Worm (Caenorhabditis elegans): ENCODE measurements around the gene srx-66.

The srx-66 gene

DNA sequence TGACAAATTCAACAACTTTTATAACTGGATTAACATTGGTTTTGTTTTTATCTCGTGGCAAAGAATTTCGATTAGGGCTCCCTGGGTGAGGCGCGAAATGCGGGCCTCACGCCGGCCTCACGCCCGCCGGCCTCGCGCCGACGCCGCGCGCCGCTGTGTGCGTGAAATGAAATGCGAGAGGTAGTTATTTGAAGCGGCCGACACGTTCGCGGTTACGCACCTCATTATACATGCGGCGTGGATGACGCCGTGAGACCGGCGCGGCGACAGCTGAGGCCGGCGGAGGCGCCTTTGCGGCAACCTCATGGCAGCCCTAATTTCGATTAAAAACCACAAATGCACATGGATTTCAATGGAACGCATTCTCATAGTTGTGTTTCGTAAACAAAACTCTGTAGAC is 8.1 kb downstream of the srx-66 start:
- no peak for TF ChIP-seq aly-1 (tag; optimal IDR thresholded peaks at IDR 0.05)
- TF ChIP-seq hmg-4 (GFP tag; optimal IDR thresholded peaks at IDR 0.05): no peak
- TF ChIP-seq hnd-1 (tag; optimal IDR thresholded peaks at IDR 0.05): no peak
- TF ChIP-seq ceh-13 (GFP tag; optimal IDR thresholded peaks at IDR 0.05): no peak
- no peak for TF ChIP-seq sea-1 (GFP tag; conservative IDR thresholded peaks at IDR 0.05)
- no peak for TF ChIP-seq tbx-37 (GFP tag; conservative IDR thresholded peaks at IDR 0.05)
- TF ChIP-seq scrt-1 (GFP tag; IDR thresholded peaks at IDR 0.05): no peak
- TF ChIP-seq pes-1 (GFP tag; IDR thresholded peaks at IDR 0.05): no peak
- no peak for TF ChIP-seq ceh-36 (tag; optimal IDR thresholded peaks at IDR 0.05)
- TF ChIP-seq ets-7 (tag; optimal IDR thresholded peaks at IDR 0.05): no peak
- TF ChIP-seq B0310.2 (tag; optimal IDR thresholded peaks at IDR 0.05): no peak
- no peak for TF ChIP-seq tbx-11 (GFP tag; IDR thresholded peaks at IDR 0.05)
- no peak for TF ChIP-seq F13C5.2 (tag; optimal IDR thresholded peaks at IDR 0.05)
- no peak for TF ChIP-seq tra-4 (tag; optimal IDR thresholded peaks at IDR 0.05)
- no peak for TF ChIP-seq flt-1 (GFP tag; IDR thresholded peaks at IDR 0.05)
- no peak for TF ChIP-seq ama-1 (optimal IDR thresholded peaks at IDR 0.05)

DNA sequence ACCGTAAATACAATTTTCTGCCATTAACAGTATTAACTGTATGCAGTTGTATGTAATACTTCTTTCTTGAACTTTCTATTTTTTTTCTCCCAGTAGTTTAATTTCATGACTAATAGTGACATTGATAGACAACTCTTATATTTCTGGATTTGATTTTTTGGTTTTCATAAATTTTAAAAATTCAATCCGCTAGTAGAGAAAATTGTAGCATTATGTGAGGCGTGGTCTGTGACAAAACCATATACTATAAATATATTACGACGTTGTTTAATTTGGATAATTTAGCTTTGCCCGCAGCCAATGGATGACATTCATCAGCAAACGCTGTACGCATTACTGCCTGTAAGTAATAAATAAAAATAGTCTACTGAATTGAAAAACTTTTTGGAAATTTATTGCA is 9.7 kb downstream of the srx-66 start, which contains the start of gene srx-64:
TSS of gene srx-64 (plus strand) at position 301 of the 400 bp plus-strand sequence.
- TF ChIP-seq aly-1 (tag; optimal IDR thresholded peaks at IDR 0.05) (no peak), pes-1 (GFP tag; IDR thresholded peaks at IDR 0.05) (no peak), tbx-37 (GFP tag; conservative IDR thresholded peaks at IDR 0.05) (no peak), F13C5.2 (tag; optimal IDR thresholded peaks at IDR 0.05) (no peak), scrt-1 (GFP tag; IDR thresholded peaks at IDR 0.05) (no peak), tra-4 (tag; optimal IDR thresholded peaks at IDR 0.05) (no peak), hmg-4 (GFP tag; optimal IDR thresholded peaks at IDR 0.05) (no peak)

DNA sequence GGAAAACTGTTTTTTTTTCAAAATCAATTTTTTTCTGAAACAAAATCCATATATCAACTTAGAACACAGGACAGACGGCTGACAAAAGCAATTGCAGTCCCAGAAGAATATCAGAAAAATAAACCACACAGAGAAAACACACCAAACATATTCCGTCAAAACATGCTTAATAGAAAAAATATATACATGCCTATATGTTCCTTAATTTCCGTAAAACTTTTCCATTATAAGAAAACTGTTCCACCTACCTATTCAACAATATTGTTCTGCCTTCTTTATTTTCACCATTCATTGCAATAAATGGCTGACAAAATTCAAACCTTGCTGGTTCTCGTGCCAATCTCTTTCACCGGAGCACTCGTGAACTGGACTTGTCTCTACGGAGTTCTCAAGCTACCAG is 11.9 kb downstream of the srx-66 start, which contains the start of gene srx-63:
TSS of gene srx-63 (plus strand) at position 301 of the 400 bp plus-strand sequence.
- TF ChIP-seq hmg-4 (GFP tag; optimal IDR thresholded peaks at IDR 0.05): no peak
- no peak for TF ChIP-seq pes-1 (GFP tag; IDR thresholded peaks at IDR 0.05)
- TF ChIP-seq hmbx-1 (tag; optimal IDR thresholded peaks at IDR 0.05): no peak
- no peak for TF ChIP-seq tra-4 (tag; optimal IDR thresholded peaks at IDR 0.05)
- TF ChIP-seq tbx-11 (GFP tag; IDR thresholded peaks at IDR 0.05): no peak
- TF ChIP-seq tbx-37 (GFP tag; conservative IDR thresholded peaks at IDR 0.05): no peak
- TF ChIP-seq hnd-1 (tag; optimal IDR thresholded peaks at IDR 0.05): no peak
- no peak for TF ChIP-seq F13C5.2 (tag; optimal IDR thresholded peaks at IDR 0.05)
- TF ChIP-seq ama-1 (optimal IDR thresholded peaks at IDR 0.05): no peak
- TF ChIP-seq ceh-13 (GFP tag; optimal IDR thresholded peaks at IDR 0.05): no peak

DNA sequence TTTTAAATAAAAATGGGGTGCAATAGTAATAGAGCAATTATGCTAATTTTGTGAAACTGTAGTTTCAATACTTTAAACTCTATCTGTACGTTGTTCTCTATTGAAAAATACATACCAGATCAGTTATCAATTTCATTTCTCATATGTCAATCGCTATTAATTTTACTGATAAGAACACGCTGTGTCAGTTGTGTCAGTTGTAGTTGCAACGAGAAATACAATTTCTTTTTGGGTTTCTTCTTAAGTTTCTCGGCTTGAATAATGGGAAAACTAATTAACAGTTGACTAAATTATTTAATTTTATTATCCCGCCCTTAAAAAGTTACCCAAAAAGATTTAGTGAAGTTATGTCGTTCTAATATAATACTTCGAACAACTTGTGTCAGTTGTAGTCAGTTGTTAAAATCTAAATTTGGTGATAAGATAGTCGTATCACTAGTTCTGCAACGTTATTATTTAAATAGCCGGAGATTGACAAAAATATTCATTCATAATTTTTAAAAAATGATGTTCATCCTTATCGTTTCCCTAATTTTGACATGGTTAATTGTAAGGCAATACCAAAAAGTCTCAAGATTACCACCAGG is 16.6 kb downstream of the srx-66 start, which contains the start of gene cyp-35A5:
TSS of gene cyp-35A5 (plus strand) at position 435 of the 587 bp plus-strand sequence.
- TF ChIP-seq ceh-13 (GFP tag; optimal IDR thresholded peaks at IDR 0.05): no peak
- TF ChIP-seq tra-4 (tag; optimal IDR thresholded peaks at IDR 0.05): no peak
- TF ChIP-seq pes-1 (GFP tag; IDR thresholded peaks at IDR 0.05): no peak
- TF ChIP-seq hmg-4 (GFP tag; optimal IDR thresholded peaks at IDR 0.05): no peak
- no peak for TF ChIP-seq tbx-11 (GFP tag; IDR thresholded peaks at IDR 0.05)
- TF ChIP-seq tbx-37 (GFP tag; conservative IDR thresholded peaks at IDR 0.05): no peak
- TF ChIP-seq ama-1 (optimal IDR thresholded peaks at IDR 0.05): no peak
- TF ChIP-seq aly-1 (tag; optimal IDR thresholded peaks at IDR 0.05): no peak
- TF ChIP-seq flt-1 (GFP tag; IDR thresholded peaks at IDR 0.05): no peak
- no peak for TF ChIP-seq ets-7 (tag; optimal IDR thresholded peaks at IDR 0.05)
- no peak for TF ChIP-seq sea-1 (GFP tag; conservative IDR thresholded peaks at IDR 0.05)
- TF ChIP-seq B0310.2 (tag; optimal IDR thresholded peaks at IDR 0.05): no peak
- no peak for TF ChIP-seq hmbx-1 (tag; optimal IDR thresholded peaks at IDR 0.05)
- no peak for TF ChIP-seq scrt-1 (GFP tag; IDR thresholded peaks at IDR 0.05)
- no peak for TF ChIP-seq hnd-1 (tag; optimal IDR thresholded peaks at IDR 0.05)
- TF ChIP-seq ceh-36 (tag; optimal IDR thresholded peaks at IDR 0.05): no peak
- no peak for TF ChIP-seq F13C5.2 (tag; optimal IDR thresholded peaks at IDR 0.05)

DNA sequence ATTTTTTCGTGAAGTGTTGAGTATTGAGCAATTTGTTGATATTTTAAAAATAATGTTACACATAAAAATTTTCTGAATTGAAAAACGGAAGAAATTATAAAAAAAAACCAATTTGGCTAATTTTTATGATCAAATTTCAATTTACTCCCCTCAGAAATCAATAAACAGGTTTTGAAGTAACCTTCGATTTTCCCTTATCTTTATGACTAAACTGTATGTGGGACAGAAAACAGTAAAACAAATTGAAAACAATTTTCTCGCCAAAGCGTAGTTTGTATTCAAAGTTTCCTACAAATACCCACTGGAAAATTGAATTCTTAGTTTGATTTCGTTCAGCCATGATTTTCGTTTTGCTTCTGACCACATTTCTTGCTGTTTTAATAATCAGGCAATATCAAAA is 19.4 kb downstream of the srx-66 start, which contains the start of gene cyp-35B1:
TSS of gene cyp-35B1 (plus strand) at position 244 of the 400 bp plus-strand sequence.
- TF ChIP-seq scrt-1 (GFP tag; IDR thresholded peaks at IDR 0.05) (no peak), hmg-4 (GFP tag; optimal IDR thresholded peaks at IDR 0.05) (no peak), ceh-13 (GFP tag; optimal IDR thresholded peaks at IDR 0.05) (no peak), F13C5.2 (tag; optimal IDR thresholded peaks at IDR 0.05) (no peak), ama-1 (optimal IDR thresholded peaks at IDR 0.05) (no peak)

DNA sequence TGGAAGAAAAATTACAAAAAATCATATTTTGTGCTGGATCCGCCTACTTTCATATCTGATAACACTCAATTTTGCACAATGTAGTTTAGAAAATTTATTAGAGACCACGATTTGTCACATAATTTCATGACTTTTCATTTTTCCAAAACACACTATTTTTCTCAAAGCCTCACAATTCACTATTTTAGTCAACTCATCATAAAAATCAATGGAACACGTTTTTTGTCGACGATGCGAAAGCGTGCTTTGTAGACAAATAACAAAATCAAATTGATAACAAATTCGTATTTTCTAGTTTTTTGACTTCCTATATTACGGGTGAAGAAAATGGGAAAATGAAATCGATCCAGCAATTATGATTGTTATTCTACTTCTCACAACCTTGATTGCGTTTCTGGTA is 22.5 kb downstream of the srx-66 start, which contains the start of gene cyp-35B2:
TSS of gene cyp-35B2 (plus strand) at position 301 of the 400 bp plus-strand sequence.
- TF ChIP-seq ceh-36 (tag; optimal IDR thresholded peaks at IDR 0.05): no peak
- TF ChIP-seq tbx-11 (GFP tag; IDR thresholded peaks at IDR 0.05): no peak
- no peak for TF ChIP-seq B0310.2 (tag; optimal IDR thresholded peaks at IDR 0.05)
- TF ChIP-seq ets-7 (tag; optimal IDR thresholded peaks at IDR 0.05): no peak
- no peak for TF ChIP-seq hmg-4 (GFP tag; optimal IDR thresholded peaks at IDR 0.05)
- TF ChIP-seq aly-1 (tag; optimal IDR thresholded peaks at IDR 0.05): no peak
- TF ChIP-seq tra-4 (tag; optimal IDR thresholded peaks at IDR 0.05): no peak
- no peak for TF ChIP-seq scrt-1 (GFP tag; IDR thresholded peaks at IDR 0.05)
- TF ChIP-seq hmbx-1 (tag; optimal IDR thresholded peaks at IDR 0.05): no peak

DNA sequence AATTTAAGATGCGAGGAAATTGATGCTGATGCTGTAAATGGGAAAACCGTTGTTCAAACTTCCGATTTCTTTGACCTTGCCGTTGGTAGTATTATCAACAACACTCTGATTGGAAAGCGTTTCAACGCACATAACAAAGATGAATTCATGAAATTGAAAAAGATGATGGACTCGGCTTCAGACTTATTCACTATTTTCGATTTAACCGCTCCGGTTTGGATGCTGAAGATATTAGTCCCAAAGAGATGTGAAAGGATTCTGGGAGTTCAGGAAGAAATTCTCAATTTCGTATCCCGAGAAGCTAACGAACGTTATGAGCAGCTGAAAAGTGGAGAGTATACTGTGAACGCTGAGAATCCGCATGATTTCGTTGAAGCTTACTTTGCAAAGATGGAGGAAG is 24.0 kb downstream of the srx-66 start:
- TF ChIP-seq ama-1 (optimal IDR thresholded peaks at IDR 0.05): no peak
- TF ChIP-seq hmbx-1 (tag; optimal IDR thresholded peaks at IDR 0.05): no peak
- TF ChIP-seq ceh-13 (GFP tag; optimal IDR thresholded peaks at IDR 0.05): no peak
- TF ChIP-seq aly-1 (tag; optimal IDR thresholded peaks at IDR 0.05): no peak
- TF ChIP-seq tra-4 (tag; optimal IDR thresholded peaks at IDR 0.05): no peak
- TF ChIP-seq ceh-36 (tag; optimal IDR thresholded peaks at IDR 0.05): no peak

DNA sequence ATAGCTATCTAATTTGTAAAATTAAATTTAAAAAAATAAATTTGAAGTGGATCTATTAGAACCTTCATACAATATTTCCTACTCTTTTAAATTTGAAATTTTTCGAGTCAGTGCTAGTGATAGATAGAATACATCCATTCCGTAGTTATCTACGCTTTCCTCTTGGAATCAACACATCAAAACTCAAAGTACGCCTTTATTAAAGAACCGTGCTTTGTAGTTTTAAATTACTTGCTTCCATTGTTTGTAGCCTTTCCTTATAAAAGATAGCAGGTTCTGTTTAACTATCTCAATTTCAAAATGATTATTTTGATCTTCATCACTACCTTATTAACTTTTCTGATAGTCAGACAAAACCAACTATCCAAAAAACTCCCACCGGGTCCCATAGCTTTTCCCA is 25.7 kb downstream of the srx-66 start, which contains the start of gene cyp-35B3:
TSS of gene cyp-35B3 (plus strand) at position 301 of the 400 bp plus-strand sequence.
- no peak for TF ChIP-seq sea-1 (GFP tag; conservative IDR thresholded peaks at IDR 0.05)
- no peak for TF ChIP-seq F13C5.2 (tag; optimal IDR thresholded peaks at IDR 0.05)
- no peak for TF ChIP-seq tbx-37 (GFP tag; conservative IDR thresholded peaks at IDR 0.05)
- TF ChIP-seq ceh-36 (tag; optimal IDR thresholded peaks at IDR 0.05): no peak
- no peak for TF ChIP-seq tbx-11 (GFP tag; IDR thresholded peaks at IDR 0.05)
- TF ChIP-seq ceh-13 (GFP tag; optimal IDR thresholded peaks at IDR 0.05): no peak
- TF ChIP-seq flt-1 (GFP tag; IDR thresholded peaks at IDR 0.05): no peak
- TF ChIP-seq aly-1 (tag; optimal IDR thresholded peaks at IDR 0.05): no peak
- TF ChIP-seq ama-1 (optimal IDR thresholded peaks at IDR 0.05): no peak
- no peak for TF ChIP-seq scrt-1 (GFP tag; IDR thresholded peaks at IDR 0.05)
- no peak for TF ChIP-seq hmbx-1 (tag; optimal IDR thresholded peaks at IDR 0.05)
- no peak for TF ChIP-seq ets-7 (tag; optimal IDR thresholded peaks at IDR 0.05)
- TF ChIP-seq B0310.2 (tag; optimal IDR thresholded peaks at IDR 0.05): no peak
- TF ChIP-seq hmg-4 (GFP tag; optimal IDR thresholded peaks at IDR 0.05): no peak
- TF ChIP-seq hnd-1 (tag; optimal IDR thresholded peaks at IDR 0.05): no peak

All from whole organism, early embryonic.